Worm (Caenorhabditis elegans) whole organism, L3 larva: Measurements from ENCODE around the gene frl-1.
A peak's percentile ranks its signal among the peaks of the same experiment; 100 is the strongest.

Source experiments
- ZK546.5 ChIP-seq: sonication (generic microtip); optimal IDR thresholded peaks from 2 replicates; lab custom pipeline; 2017; ENCODE audit warnings: missing biosample characterization, missing genetic modification characterization
- aly-2 ChIP-seq: fragments of 150-350 bp; optimal IDR thresholded peaks from 2 replicates; lab custom pipeline; 2014; ENCODE audit warnings: missing biosample characterization, missing genetic modification characterization
- ama-1 ChIP-seq: fragments of 150-350 bp; optimal IDR thresholded peaks from 2 replicates; lab custom pipeline; 2018
- ceh-16 ChIP-seq: sonication (generic microtip); optimal IDR thresholded peaks from 2 replicates; lab custom pipeline; 2017; ENCODE audit warnings: missing biosample characterization, missing genetic modification characterization
- ceh-28 ChIP-seq: fragments of 150-350 bp; optimal IDR thresholded peaks from 2 replicates; lab custom pipeline; 2014; ENCODE audit warnings: missing biosample characterization, missing genetic modification reagents, missing genetic modification characterization
- ceh-82 ChIP-seq: fragments of 150-350 bp; optimal IDR thresholded peaks from 2 replicates; lab custom pipeline; 2014; ENCODE audit warnings: missing biosample characterization, missing genetic modification characterization
- ceh-9 ChIP-seq: sonication (generic microtip); optimal IDR thresholded peaks from 2 replicates; lab custom pipeline; 2018; ENCODE audit warnings: missing biosample characterization, missing genetic modification characterization
- daf-12 ChIP-seq: fragments of 150-350 bp; optimal IDR thresholded peaks from 2 replicates; lab custom pipeline; 2014; ENCODE audit warnings: missing biosample characterization, missing genetic modification reagents, missing genetic modification characterization
- egl-27 ChIP-seq: sonication (generic microtip); optimal IDR thresholded peaks from 4 replicates; lab custom pipeline; 2017; ENCODE audit warnings: missing biosample characterization, missing genetic modification reagents, missing genetic modification characterization
- elt-1 ChIP-seq: fragments of 150-350 bp; optimal IDR thresholded peaks from 2 replicates; lab custom pipeline; 2014; ENCODE audit warnings: missing biosample characterization, missing genetic modification characterization
- elt-2 ChIP-seq: sonication (generic microtip); optimal IDR thresholded peaks from 2 replicates; lab custom pipeline; 2016; ENCODE audit warnings: missing genetic modification reagents, mild to moderate bottlenecking, missing genetic modification characterization, missing compliant biosample characterization
- eor-1 ChIP-seq, 2 experiments: fragments of 150-350 bp; optimal IDR thresholded peaks; 2 replicates each; lab custom pipeline; 2014 to 2018; ENCODE audit warnings: missing biosample characterization in 2 of 2, missing genetic modification characterization in 2 of 2
- fkh-10 ChIP-seq: sonication (generic microtip); optimal IDR thresholded peaks from 2 replicates; lab custom pipeline; 2017; ENCODE audit warnings: missing biosample characterization, missing genetic modification reagents, missing genetic modification characterization
- fkh-2 ChIP-seq: fragments of 150-350 bp; optimal IDR thresholded peaks from 2 replicates; lab custom pipeline; 2014; ENCODE audit warnings: missing biosample characterization, missing genetic modification reagents, missing genetic modification characterization
- hmg-11 ChIP-seq: sonication (generic microtip); optimal IDR thresholded peaks from 2 replicates; lab custom pipeline; 2016; ENCODE audit warnings: missing genetic modification characterization, missing compliant biosample characterization
- jun-1 ChIP-seq: fragments of 150-350 bp; optimal IDR thresholded peaks from 2 replicates; lab custom pipeline; 2014; ENCODE audit warnings: missing biosample characterization, missing genetic modification reagents, missing genetic modification characterization
- lin-15B ChIP-seq: fragments of 150-350 bp; optimal IDR thresholded peaks from 2 replicates; lab custom pipeline; 2014; ENCODE audit warnings: missing biosample characterization, missing genetic modification characterization
- mdl-1 ChIP-seq: fragments of 150-350 bp; optimal IDR thresholded peaks from 2 replicates; lab custom pipeline; 2014; ENCODE audit warnings: missing biosample characterization, missing genetic modification characterization
- mml-1 ChIP-seq: fragments of 150-350 bp; sonication (generic microtip); optimal IDR thresholded peaks from 3 replicates; lab custom pipeline; 2014; ENCODE audit warnings: missing biosample characterization, missing genetic modification characterization
- nfya-1 ChIP-seq: sonication (generic microtip); optimal IDR thresholded peaks from 2 replicates; lab custom pipeline; 2017; ENCODE audit warnings: missing genetic modification characterization, mild to moderate bottlenecking, missing compliant biosample characterization, antibody characterized with exemption, moderate library complexity; ENCODE audit not compliant: insufficient read depth
- nhr-11 ChIP-seq: fragments of 150-350 bp; optimal IDR thresholded peaks from 2 replicates; lab custom pipeline; 2014; ENCODE audit warnings: missing biosample characterization, missing genetic modification characterization
- nhr-12 ChIP-seq: fragments of 150-350 bp; optimal IDR thresholded peaks from 2 replicates; lab custom pipeline; 2014; ENCODE audit warnings: missing biosample characterization, missing genetic modification characterization
- nhr-23 ChIP-seq: fragments of 150-350 bp; optimal IDR thresholded peaks from 2 replicates; lab custom pipeline; 2014; ENCODE audit warnings: missing biosample characterization, missing genetic modification reagents, missing genetic modification characterization
- nhr-25 ChIP-seq: sonication (generic microtip); optimal IDR thresholded peaks from 2 replicates; lab custom pipeline; 2017; ENCODE audit warnings: missing biosample characterization, missing genetic modification characterization
- nhr-28 ChIP-seq: fragments of 150-350 bp; optimal IDR thresholded peaks from 2 replicates; lab custom pipeline; 2014; ENCODE audit warnings: missing biosample characterization, missing genetic modification characterization
- nhr-43 ChIP-seq: sonication (generic microtip); optimal IDR thresholded peaks from 2 replicates; lab custom pipeline; 2016; ENCODE audit warnings: mild to moderate bottlenecking, missing genetic modification characterization, missing compliant biosample characterization; ENCODE audit not compliant: poor library complexity, severe bottlenecking
- nhr-67 ChIP-seq: fragments of 150-350 bp; optimal IDR thresholded peaks from 2 replicates; lab custom pipeline; 2014; ENCODE audit warnings: missing biosample characterization, missing genetic modification characterization
- nhr-76 ChIP-seq: fragments of 150-350 bp; sonication (generic microtip); optimal IDR thresholded peaks from 5 replicates; lab custom pipeline; 2014; ENCODE audit warnings: missing biosample characterization, missing genetic modification characterization
- nhr-77 ChIP-seq: fragments of 150-350 bp; optimal IDR thresholded peaks from 2 replicates; lab custom pipeline; 2014; ENCODE audit warnings: missing biosample characterization, missing genetic modification characterization
- pha-4 ChIP-seq: fragments of 150-350 bp; optimal IDR thresholded peaks from 2 replicates; lab custom pipeline; 2014; ENCODE audit warnings: missing biosample characterization, missing genetic modification reagents, missing genetic modification characterization
- pqm-1 ChIP-seq: fragments of 150-350 bp; optimal IDR thresholded peaks from 2 replicates; lab custom pipeline; 2017; ENCODE audit warnings: missing biosample characterization, missing genetic modification characterization, inconsistent platforms
- sea-2 ChIP-seq: fragments of 150-350 bp; sonication (generic microtip); optimal IDR thresholded peaks from 4 replicates; lab custom pipeline; 2014; ENCODE audit warnings: missing biosample characterization, missing genetic modification reagents, missing genetic modification characterization
- skn-1 ChIP-seq: fragments of 150-350 bp; optimal IDR thresholded peaks from 2 replicates; lab custom pipeline; 2014; ENCODE audit warnings: missing biosample characterization, missing genetic modification characterization
- snpc-4 ChIP-seq: fragments of 150-350 bp; optimal IDR thresholded peaks from 2 replicates; lab custom pipeline; 2014; ENCODE audit warnings: missing biosample characterization, missing genetic modification characterization
- tbx-2 ChIP-seq: sonication (generic microtip); optimal IDR thresholded peaks from 2 replicates; lab custom pipeline; 2016; ENCODE audit warnings: mild to moderate bottlenecking, missing genetic modification characterization, missing compliant biosample characterization
- unc-39 ChIP-seq: sonication (generic microtip); optimal IDR thresholded peaks from 4 replicates; lab custom pipeline; 2017; ENCODE audit warnings: missing biosample characterization, missing genetic modification characterization
- zag-1 ChIP-seq: fragments of 150-350 bp; optimal IDR thresholded peaks from 2 replicates; lab custom pipeline; 2014; ENCODE audit warnings: missing biosample characterization, missing genetic modification characterization
- ztf-11 ChIP-seq: fragments of 150-350 bp; optimal IDR thresholded peaks from 2 replicates; lab custom pipeline; 2014; ENCODE audit warnings: missing biosample characterization, missing genetic modification characterization

frl-1 gene

DNA sequence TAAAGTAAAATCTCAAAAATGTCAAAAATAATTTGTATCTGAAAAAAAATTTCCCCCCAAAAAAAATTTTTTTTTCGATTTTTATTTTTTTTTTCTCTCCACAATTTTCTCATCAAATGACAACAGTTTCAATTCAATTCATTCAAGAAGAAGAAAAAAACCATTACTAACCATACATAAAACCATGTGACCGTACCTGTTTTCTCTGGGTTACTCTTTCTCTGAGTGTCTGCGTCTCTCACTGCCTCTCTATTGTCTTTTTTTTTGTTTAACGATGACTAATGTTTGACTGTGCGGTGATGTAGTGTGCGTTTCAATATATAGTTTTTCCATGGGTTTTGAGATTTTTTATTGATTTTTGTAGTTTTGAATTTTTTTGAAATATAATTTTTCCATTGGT, 33.2 kb upstream of the frl-1 start:
- TF ChIP-seq hmg-11 (tag; lab: Kevin White, UChicago) (peak; percentile 47), eor-1 (tag; optimal IDR thresholded peaks at IDR 0.05; lab: Kevin White, UChicago) (no peak), ceh-28 (tag; lab: Kevin White, UChicago) (peak; percentile 7), pha-4 (peak; percentile 98), nfya-1 (tag; lab: Kevin White, UChicago) (peak; percentile 30), ztf-11 (tag; lab: Kevin White, UChicago) (no peak), skn-1 (tag; lab: Kevin White, UChicago) (peak; percentile 12), nhr-23 (tag; lab: Kevin White, UChicago) (peak; percentile 66), lin-15B (tag; lab: Kevin White, UChicago) (no peak), pqm-1 (tag; lab: Kevin White, UChicago) (peak; percentile 31), nhr-25 (tag; lab: Kevin White, UChicago) (peak; percentile 32), elt-2 (peak; percentile 55), jun-1 (peak; percentile 78)

DNA sequence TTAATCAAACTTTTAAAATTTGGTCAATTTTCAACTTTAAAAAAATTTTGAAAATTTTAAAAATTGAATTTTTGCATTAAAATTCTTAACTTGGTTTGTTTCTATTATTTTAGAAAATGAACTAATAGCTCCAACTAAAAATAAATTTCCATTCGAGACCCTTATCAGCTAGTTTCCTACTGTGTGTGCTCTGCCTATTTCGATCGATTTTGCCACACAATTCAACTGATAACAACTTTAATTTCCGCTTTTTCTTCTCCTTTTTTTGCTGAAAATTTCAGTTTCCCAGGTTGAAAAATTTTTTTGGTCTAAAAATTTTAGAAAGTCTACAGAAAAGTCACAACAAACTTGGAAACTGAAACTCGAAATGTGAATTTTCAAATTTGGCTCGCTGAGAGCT, 32.6 kb upstream of the frl-1 start:
- TF ChIP-seq ceh-9 (tag; lab: Kevin White, UChicago) (no peak), elt-2 (peak; percentile 66), pqm-1 (tag; lab: Kevin White, UChicago) (peak; percentile 48), nhr-25 (tag; lab: Kevin White, UChicago) (no peak)

DNA sequence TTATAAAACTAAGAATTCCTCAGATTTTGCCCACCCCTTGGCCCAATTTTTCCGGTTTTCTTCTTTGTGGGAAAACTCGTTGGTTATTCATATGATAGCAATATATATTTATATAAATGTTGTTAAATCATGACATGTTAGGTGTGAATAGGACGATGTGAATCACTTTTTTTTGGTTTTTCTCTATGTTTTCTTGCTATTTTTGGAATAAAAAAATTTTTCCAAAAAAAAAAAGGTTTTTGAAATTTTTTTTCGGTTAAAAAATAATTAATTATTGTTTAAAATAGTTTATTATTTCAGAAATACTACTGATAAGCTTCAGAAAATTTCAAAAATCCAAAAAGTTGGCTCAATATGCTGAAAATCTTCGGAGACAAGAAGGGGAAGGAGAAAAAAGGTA, 31.5 kb upstream of the frl-1 start, which contains the start of gene Y48G9A.9:
TSS of gene Y48G9A.9 (plus strand) at position 301 of the 400 bp plus-strand sequence.
- no peak for TF ChIP-seq egl-27 (tag; lab: Kevin White, UChicago)
- TF ChIP-seq snpc-4 (tag; lab: Kevin White, UChicago), result no peak
- TF ChIP-seq fkh-10, result no peak
- no peak for TF ChIP-seq ceh-82 (tag; lab: Kevin White, UChicago)
- TF ChIP-seq unc-39 (tag; lab: Kevin White, UChicago), result no peak
- no peak for TF ChIP-seq nhr-12 (tag; lab: Kevin White, UChicago)
- TF ChIP-seq nhr-77 (tag; lab: Kevin White, UChicago), result no peak

DNA sequence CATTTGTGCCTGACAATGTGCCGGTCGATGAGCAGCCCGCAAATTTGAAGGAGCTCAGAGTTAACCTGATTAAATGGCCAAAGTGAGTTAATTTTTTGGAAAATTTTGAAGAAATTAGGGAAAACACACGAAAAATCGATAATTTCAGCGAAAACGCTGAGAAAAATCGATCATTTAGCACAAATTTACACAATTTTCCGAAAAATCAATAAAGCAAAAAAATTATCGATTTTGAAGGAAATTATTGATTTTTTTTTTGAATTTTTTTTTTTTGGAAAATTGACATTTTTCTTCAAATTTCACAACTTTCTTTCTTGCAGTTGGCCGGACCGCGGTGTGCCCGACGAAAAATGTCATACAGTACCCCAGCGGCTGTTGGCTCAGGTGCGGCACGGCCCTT, 25.8 kb upstream of the frl-1 start:
- TF ChIP-seq unc-39 (tag; lab: Kevin White, UChicago), result no peak
- no peak for TF ChIP-seq daf-12 (tag; lab: Kevin White, UChicago)
- TF ChIP-seq ceh-28 (tag; lab: Kevin White, UChicago), result peak; percentile 85
- no peak for TF ChIP-seq jun-1
- no peak for TF ChIP-seq nhr-12 (tag; lab: Kevin White, UChicago)
- TF ChIP-seq mdl-1 (tag; lab: Kevin White, UChicago), result no peak

DNA sequence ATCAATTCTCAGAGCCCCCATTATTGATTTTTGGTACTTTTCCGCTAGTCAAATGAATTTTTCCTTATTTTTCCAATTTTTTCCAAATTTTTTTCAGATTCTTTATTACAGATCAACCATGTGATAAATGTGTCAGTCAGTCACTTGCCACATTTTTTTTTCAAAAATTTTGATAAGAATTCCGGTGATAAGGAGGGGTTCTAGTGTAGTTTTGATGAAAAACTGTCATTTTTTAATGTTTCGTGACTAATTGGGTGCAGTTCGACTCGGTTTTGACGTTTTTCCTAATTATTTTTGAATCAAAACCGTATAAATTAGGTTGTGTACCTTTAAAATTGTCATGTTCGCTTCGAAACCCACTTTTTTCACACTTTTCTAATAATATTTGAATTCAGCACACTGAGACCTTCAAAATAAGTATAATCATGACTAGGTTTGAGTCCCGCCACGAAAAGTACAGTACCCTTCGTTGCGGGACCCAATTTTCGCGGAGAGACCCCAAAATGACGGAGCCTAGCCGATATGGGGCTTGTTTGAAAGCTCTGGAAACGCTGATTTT, 24.1 kb upstream of the frl-1 start:
- no peak for TF ChIP-seq elt-1 (tag; lab: Kevin White, UChicago)
- TF ChIP-seq nhr-67 (tag; lab: Kevin White, UChicago), result no peak
- TF ChIP-seq snpc-4 (tag; lab: Kevin White, UChicago), result no peak
- TF ChIP-seq ztf-11 (tag; lab: Kevin White, UChicago), result no peak
- peak; percentile 82 for TF ChIP-seq pqm-1 (tag; lab: Kevin White, UChicago)
- TF ChIP-seq jun-1, result no peak
- TF ChIP-seq ceh-16, result no peak
- no peak for TF ChIP-seq nhr-23 (tag; lab: Kevin White, UChicago)
- no peak for TF ChIP-seq tbx-2 (tag; lab: Kevin White, UChicago)
- no peak for TF ChIP-seq sea-2
- TF ChIP-seq zag-1, result no peak
- peak; percentile 51 for TF ChIP-seq pha-4
- TF ChIP-seq eor-1 (tag; optimal IDR thresholded peaks at IDR 0.05; lab: Kevin White, UChicago), result no peak
- TF ChIP-seq ceh-82 (tag; lab: Kevin White, UChicago), result no peak
- TF ChIP-seq nhr-43 (tag; lab: Kevin White, UChicago), result no peak
- TF ChIP-seq elt-2, result peak; percentile 90
- TF ChIP-seq nhr-12 (tag; lab: Kevin White, UChicago), result no peak
- TF ChIP-seq daf-12 (tag; lab: Kevin White, UChicago), result no peak

DNA sequence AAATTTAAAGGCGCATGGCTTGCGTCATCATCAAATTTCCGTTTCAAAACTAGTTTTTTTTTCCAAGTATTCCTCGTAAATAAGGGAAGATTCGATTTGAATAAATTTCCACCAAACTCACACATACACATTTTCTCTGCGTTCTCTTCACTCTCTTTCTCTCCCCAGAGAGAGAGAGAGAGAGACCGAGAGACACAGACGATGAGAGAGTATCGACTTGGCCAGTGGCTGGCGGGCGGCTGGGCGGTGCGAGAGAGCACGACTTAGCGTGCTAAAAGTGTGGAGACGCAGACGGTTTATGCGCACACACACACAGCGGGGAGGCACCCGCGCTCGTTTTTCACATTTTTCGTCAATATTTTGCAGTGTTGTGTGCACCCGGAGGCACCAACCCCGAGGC, 23.1 kb upstream of the frl-1 start:
- TF ChIP-seq nhr-77 (tag; lab: Kevin White, UChicago), result no peak
- TF ChIP-seq ZK546.5 (tag; lab: Kevin White, UChicago), result no peak
- TF ChIP-seq pha-4, result peak; percentile 75
- TF ChIP-seq skn-1 (tag; lab: Kevin White, UChicago), result no peak
- no peak for TF ChIP-seq ztf-11 (tag; lab: Kevin White, UChicago)
- TF ChIP-seq mml-1 (tag; lab: Kevin White, UChicago), result no peak
- TF ChIP-seq fkh-2, result no peak
- TF ChIP-seq nhr-76 (tag; lab: Kevin White, UChicago), result no peak
- TF ChIP-seq elt-1 (tag; lab: Kevin White, UChicago), result no peak
- no peak for TF ChIP-seq nhr-43 (tag; lab: Kevin White, UChicago)
- TF ChIP-seq nhr-28, result no peak
- peak; percentile 56 for TF ChIP-seq nhr-23 (tag; lab: Kevin White, UChicago)
- no peak for TF ChIP-seq eor-1 (tag; optimal IDR thresholded peaks at IDR 0.05; lab: Kevin White, UChicago)
- TF ChIP-seq fkh-10, result peak; percentile 94
- TF ChIP-seq pqm-1 (tag; lab: Kevin White, UChicago), result peak; percentile 22
- TF ChIP-seq nhr-67 (tag; lab: Kevin White, UChicago), result no peak
- no peak for TF ChIP-seq aly-2 (tag; lab: Kevin White, UChicago)
- TF ChIP-seq ceh-16, result no peak
- peak; percentile 56 for TF ChIP-seq lin-15B (tag; lab: Kevin White, UChicago)
- TF ChIP-seq nhr-11 (tag; lab: Kevin White, UChicago), result no peak
- TF ChIP-seq tbx-2 (tag; lab: Kevin White, UChicago), result peak; percentile 54
- peak; percentile 54 for TF ChIP-seq elt-2
- TF ChIP-seq zag-1, result no peak
- no peak for TF ChIP-seq ama-1
- no peak for TF ChIP-seq nhr-25 (tag; lab: Kevin White, UChicago)
- no peak for TF ChIP-seq unc-39 (tag; lab: Kevin White, UChicago)
- TF ChIP-seq jun-1, result peak; percentile 42
